Worm (Caenorhabditis elegans) whole organism, young adult: ENCODE measurements around the gene EEED8.3.

Experiments
- B0019.2 ChIP-seq: fragments of 200-800 bp; sonication (Bioruptor generic); conservative IDR thresholded peaks from 2 replicates; pipeline ENCODE4 v1.3.6; 2022; ENCODE audit warnings: missing genetic modification reagents, missing genetic modification characterization, missing compliant biosample characterization
- B0035.1 ChIP-seq: sonication (generic microtip); optimal IDR thresholded peaks from 2 replicates; lab custom pipeline; 2016; ENCODE audit warnings: missing genetic modification characterization, mild to moderate bottlenecking, missing compliant biosample characterization, missing genotype, missing genetic modification reagents
- B0336.3 ChIP-seq: fragments of 200-800 bp; sonication (Bioruptor generic); IDR thresholded peaks from 2 replicates; pipeline ENCODE4 v1.3.6; 2022; ENCODE audit warnings: missing genetic modification characterization, missing compliant biosample characterization
- C06A6.2 ChIP-seq: fragments of 200-800 bp; sonication (Bioruptor generic); conservative IDR thresholded peaks from 2 replicates; pipeline ENCODE4 v1.3.6; 2022; ENCODE audit warnings: missing genetic modification characterization, missing compliant biosample characterization
- C17E4.6 ChIP-seq: fragments of 200-800 bp; sonication (Bioruptor generic); IDR thresholded peaks from 2 replicates; pipeline ENCODE4 v1.3.6; 2022; ENCODE audit warnings: missing genetic modification reagents, missing genetic modification characterization, missing compliant biosample characterization
- D2030.7 ChIP-seq: fragments of 200-800 bp; sonication (Bioruptor generic); IDR thresholded peaks from 2 replicates; pipeline ENCODE4 v1.3.6; 2022; ENCODE audit warnings: missing genetic modification reagents, missing genetic modification characterization, missing compliant biosample characterization
- F10E7.11 ChIP-seq: sonication (generic microtip); optimal IDR thresholded peaks from 2 replicates; lab custom pipeline; 2017; ENCODE audit warnings: mild to moderate bottlenecking, missing genetic modification characterization, moderate library complexity, missing compliant biosample characterization
- F37B4.10 ChIP-seq: fragments of 200-800 bp; sonication (Bioruptor generic); IDR thresholded peaks from 2 replicates; pipeline ENCODE4 v1.3.6; 2022; ENCODE audit warnings: missing genetic modification characterization, missing compliant biosample characterization
- F39B2.1 ChIP-seq: fragments of 200-800 bp; sonication (Bioruptor generic); IDR thresholded peaks from 2 replicates; pipeline ENCODE4 v1.3.6; 2022; ENCODE audit warnings: missing genetic modification reagents, missing genetic modification characterization, missing compliant biosample characterization
- F52B5.7 ChIP-seq: sonication (generic microtip); optimal IDR thresholded peaks from 2 replicates; lab custom pipeline; 2016; ENCODE audit warnings: mild to moderate bottlenecking, missing genetic modification characterization, missing compliant biosample characterization
- F57C9.4 ChIP-seq: sonication (generic microtip); optimal IDR thresholded peaks from 2 replicates; lab custom pipeline; 2017; ENCODE audit warnings: mild to moderate bottlenecking, missing genetic modification characterization, missing compliant biosample characterization
- K12H6.12 ChIP-seq: fragments of 200-800 bp; sonication (Bioruptor generic); optimal IDR thresholded peaks from 2 replicates; lab custom pipeline; 2018; ENCODE audit warnings: mild to moderate bottlenecking, missing genetic modification characterization, missing compliant biosample characterization
- T07F8.4 ChIP-seq: sonication (generic microtip); optimal IDR thresholded peaks from 2 replicates; lab custom pipeline; 2016; ENCODE audit warnings: mild to moderate bottlenecking, missing genetic modification characterization, moderate library complexity, missing compliant biosample characterization
- ama-1 ChIP-seq, 3 experiments: fragments of 150-350 bp in 1 of 3; sonication (generic microtip) in 2 of 3; optimal IDR thresholded peaks; 2 replicates each; lab custom pipeline; 2014 to 2018; ENCODE audit warnings: missing biosample characterization in 2 of 3, missing genetic modification characterization in 2 of 3, missing genetic modification reagents in 2 of 3
- atf-7 ChIP-seq: sonication (generic microtip); optimal IDR thresholded peaks from 2 replicates; lab custom pipeline; 2017; ENCODE audit warnings: mild to moderate bottlenecking, missing genetic modification characterization, missing compliant biosample characterization
- attf-3 ChIP-seq: fragments of 200-800 bp; sonication (Bioruptor generic); conservative IDR thresholded peaks from 2 replicates; pipeline ENCODE4 v1.3.6; 2022; ENCODE audit warnings: missing genetic modification reagents, missing genetic modification characterization, missing compliant biosample characterization
- attf-6 ChIP-seq: fragments of 200-800 bp; sonication (Bioruptor generic); IDR thresholded peaks from 2 replicates; pipeline ENCODE4 v1.3.6; 2022; ENCODE audit warnings: missing genetic modification reagents, missing genetic modification characterization, missing compliant biosample characterization
- cebp-2 ChIP-seq: fragments of 200-800 bp; sonication (Bioruptor generic); IDR thresholded peaks from 2 replicates; pipeline ENCODE4 v1.3.6; 2022; ENCODE audit warnings: missing genetic modification characterization, missing compliant biosample characterization
- ceh-40 ChIP-seq: fragments of 200-800 bp; sonication (Bioruptor generic); IDR thresholded peaks from 2 replicates; pipeline ENCODE4 v1.3.6; 2022; ENCODE audit warnings: missing genetic modification characterization, missing compliant biosample characterization
- chd-7 ChIP-seq: sonication (generic microtip); optimal IDR thresholded peaks from 2 replicates; lab custom pipeline; 2016; ENCODE audit warnings: mild to moderate bottlenecking, missing genetic modification characterization, moderate library complexity, missing compliant biosample characterization
- egl-18 ChIP-seq: fragments of 200-800 bp; sonication (Bioruptor generic); IDR thresholded peaks from 2 replicates; pipeline ENCODE4 v1.3.6; 2022; ENCODE audit warnings: missing genetic modification reagents, missing genetic modification characterization, missing compliant biosample characterization
- ets-4 ChIP-seq: fragments of 200-800 bp; sonication (Bioruptor generic); optimal IDR thresholded peaks from 2 replicates; lab custom pipeline; 2018; ENCODE audit warnings: mild to moderate bottlenecking, missing genetic modification characterization, missing compliant biosample characterization
- fkh-3 ChIP-seq: sonication (generic microtip); optimal IDR thresholded peaks from 2 replicates; lab custom pipeline; 2016; ENCODE audit warnings: mild to moderate bottlenecking, missing genetic modification characterization, missing compliant biosample characterization
- him-1 ChIP-seq: sonication (generic microtip); optimal IDR thresholded peaks from 2 replicates; lab custom pipeline; 2016; ENCODE audit warnings: missing genotype, missing genetic modification reagents, missing genetic modification characterization, missing compliant biosample characterization
- hlh-12 ChIP-seq: sonication (generic microtip); optimal IDR thresholded peaks from 2 replicates; lab custom pipeline; 2016; ENCODE audit warnings: missing genetic modification characterization, missing compliant biosample characterization
- hlh-26 ChIP-seq: fragments of 200-800 bp; sonication (Bioruptor generic); conservative IDR thresholded peaks from 2 replicates; pipeline ENCODE4 v1.3.6; 2022; ENCODE audit warnings: missing genetic modification reagents, missing genetic modification characterization, missing compliant biosample characterization
- let-526 ChIP-seq: fragments of 200-800 bp; sonication (Bioruptor generic); IDR thresholded peaks from 2 replicates; pipeline ENCODE4 v1.3.6; 2022; ENCODE audit warnings: missing genetic modification reagents, missing genetic modification characterization, missing compliant biosample characterization
- let-607 ChIP-seq, 2 experiments: fragments of 200-800 bp in 1 of 2; sonication (Bioruptor generic) in 1 of 2; sonication (generic microtip) in 1 of 2; optimal IDR thresholded peaks; 2 replicates each; lab custom pipeline; 2016 to 2018; ENCODE audit warnings: mild to moderate bottlenecking in 2 of 2, missing compliant biosample characterization in 2 of 2, missing genetic modification characterization in 2 of 2, moderate library complexity in 2 of 2, missing genotype in 1 of 2
- lin-54 ChIP-seq: fragments of 200-800 bp; sonication (Bioruptor generic); optimal IDR thresholded peaks from 2 replicates; lab custom pipeline; 2018; ENCODE audit warnings: mild to moderate bottlenecking, missing genetic modification characterization, missing compliant biosample characterization
- lsl-1 ChIP-seq: fragments of 200-800 bp; sonication (Bioruptor generic); optimal IDR thresholded peaks from 2 replicates; lab custom pipeline; 2018; ENCODE audit warnings: mild to moderate bottlenecking, missing genetic modification characterization, moderate library complexity, missing compliant biosample characterization
- madf-3 ChIP-seq: fragments of 200-800 bp; sonication (Bioruptor generic); IDR thresholded peaks from 2 replicates; pipeline ENCODE4 v1.3.6; 2022; ENCODE audit warnings: missing genetic modification reagents, missing genetic modification characterization, missing compliant biosample characterization
- mcd-1 ChIP-seq: fragments of 200-800 bp; sonication (Bioruptor generic); IDR thresholded peaks from 2 replicates; pipeline ENCODE4 v1.3.6; 2022; ENCODE audit warnings: missing genetic modification reagents, missing genetic modification characterization, missing compliant biosample characterization
- mel-28 ChIP-seq: sonication (generic microtip); optimal IDR thresholded peaks from 2 replicates; lab custom pipeline; 2016; ENCODE audit warnings: borderline replicate concordance, mild to moderate bottlenecking, missing genetic modification characterization, missing compliant biosample characterization
- mxl-1 ChIP-seq: sonication (generic microtip); optimal IDR thresholded peaks from 2 replicates; lab custom pipeline; 2016; ENCODE audit warnings: missing genetic modification characterization, missing compliant biosample characterization
- nfyb-1 ChIP-seq: fragments of 200-800 bp; sonication (Bioruptor generic); IDR thresholded peaks from 2 replicates; pipeline ENCODE4 v1.3.6; 2022; ENCODE audit warnings: missing genetic modification reagents, missing genetic modification characterization, missing compliant biosample characterization
- nhr-179 ChIP-seq: sonication (generic microtip); optimal IDR thresholded peaks from 2 replicates; lab custom pipeline; 2016; ENCODE audit warnings: mild to moderate bottlenecking, missing genetic modification characterization, missing compliant biosample characterization
- nhr-27 ChIP-seq: fragments of 200-800 bp; sonication (Bioruptor generic); optimal IDR thresholded peaks from 2 replicates; lab custom pipeline; 2018; ENCODE audit warnings: mild to moderate bottlenecking, missing genetic modification characterization, moderate library complexity, missing compliant biosample characterization
- pha-4 ChIP-seq: fragments of 150-350 bp; sonication (generic microtip); optimal IDR thresholded peaks from 2 replicates; lab custom pipeline; 2014; ENCODE audit warnings: missing biosample characterization, missing genetic modification reagents, missing genetic modification characterization
- rec-8 ChIP-seq, 2 experiments: sonication (generic microtip); optimal IDR thresholded peaks; 2 replicates each; lab custom pipeline; 2016; ENCODE audit warnings: mild to moderate bottlenecking in 2 of 2, missing genetic modification characterization in 2 of 2, missing genetic modification reagents in 2 of 2, missing genotype in 2 of 2, missing biosample characterization in 1 of 2, missing compliant biosample characterization in 1 of 2, moderate library complexity in 1 of 2
- repo-1 ChIP-seq: sonication (generic microtip); optimal IDR thresholded peaks from 2 replicates; lab custom pipeline; 2017; ENCODE audit warnings: mild to moderate bottlenecking, missing genetic modification characterization, missing compliant biosample characterization
- sea-2 ChIP-seq: fragments of 200-800 bp; sonication (Bioruptor generic); IDR thresholded peaks from 2 replicates; pipeline ENCODE4 v1.3.6; 2022; ENCODE audit warnings: missing genetic modification characterization, missing compliant biosample characterization
- snpc-1.3 ChIP-seq: sonication (generic microtip); optimal IDR thresholded peaks from 2 replicates; lab custom pipeline; 2017; ENCODE audit warnings: missing genetic modification characterization, mild to moderate bottlenecking, missing compliant biosample characterization, antibody characterized with exemption, moderate library complexity, missing genotype, missing genetic modification reagents; ENCODE audit not compliant: insufficient read depth
- zfh-2 ChIP-seq: fragments of 200-800 bp; sonication (Bioruptor generic); conservative IDR thresholded peaks from 2 replicates; pipeline ENCODE4 v1.3.6; 2022; ENCODE audit warnings: missing genetic modification reagents, missing genetic modification characterization, missing compliant biosample characterization
- ztf-22 ChIP-seq: fragments of 200-800 bp; sonication (Bioruptor generic); optimal IDR thresholded peaks from 2 replicates; lab custom pipeline; 2018; ENCODE audit warnings: mild to moderate bottlenecking, missing genetic modification characterization, moderate library complexity, missing compliant biosample characterization
- ztf-28 ChIP-seq: fragments of 200-800 bp; sonication (Bioruptor generic); IDR thresholded peaks from 2 replicates; pipeline ENCODE4 v1.3.6; 2022; ENCODE audit warnings: missing genetic modification reagents, missing genetic modification characterization, missing compliant biosample characterization
- ztf-3 ChIP-seq: fragments of 200-800 bp; sonication (Bioruptor generic); optimal IDR thresholded peaks from 2 replicates; lab custom pipeline; 2018; ENCODE audit warnings: mild to moderate bottlenecking, missing genetic modification characterization, missing compliant biosample characterization

The EEED8.3 gene

ce11 chrII:5418929-5419328 lies 4.9 kb downstream of the EEED8.3 start, which contains the start of gene EEED8.15:
TSS of gene EEED8.15 (plus strand) at chrII:5419229.
- no peak for TF ChIP-seq hlh-26

ce11 chrII:5420947-5421614 lies 7.0 kb downstream of the EEED8.3 start, which contains the start of gene tofu-6:
TSS of gene tofu-6 (plus strand) at chrII:5421248.
- TF ChIP-seq K12H6.12 (tag; lab: Kevin White, UChicago) (no peak), nfyb-1 (no peak), C17E4.6 (GFP tag; lab: Robert Waterston, UW) (no peak), let-526 (GFP tag; lab: Robert Waterston, UW) (no peak), madf-3 (GFP tag; lab: Robert Waterston, UW) (no peak), repo-1 (tag; lab: Kevin White, UChicago) (no peak), hlh-12 (tag; lab: Kevin White, UChicago) (no peak), B0019.2 (GFP tag; lab: Robert Waterston, UW) (0 out of 2 replicates have a peak, but pooled peaks have one; percentile 59), snpc-1.3 (tag; lab: Kevin White, UChicago) (peak; percentile 36), mel-28 (tag; lab: Kevin White, UChicago) (no peak), F37B4.10 (no peak), ztf-22 (GFP tag; lab: Kevin White, UChicago) (no peak), rec-8 (tag; optimal IDR thresholded peaks at IDR 0.05; lab: Kevin White, UChicago) (no peak), let-607 (tag; optimal IDR thresholded peaks at IDR 0.05; lab: Kevin White, UChicago) (no peak), fkh-3 (tag; lab: Kevin White, UChicago) (no peak), him-1 (tag; lab: Kevin White, UChicago) (peak; percentile 69), cebp-2 (GFP tag; lab: Robert Waterston, UW) (no peak), F39B2.1 (GFP tag; lab: Robert Waterston, UW) (no peak), nhr-179 (no peak), ztf-28 (GFP tag; lab: Robert Waterston, UW) (no peak), sea-2 (GFP tag; lab: Robert Waterston, UW) (no peak), ama-1 (optimal IDR thresholded peaks at IDR 0.05; lab: Kevin White, UChicago) (no peak), ama-1 (GFP tag; optimal IDR thresholded peaks at IDR 0.05; lab: Kevin White, UChicago) (no peak), attf-6 (GFP tag; lab: Robert Waterston, UW) (no peak), F10E7.11 (tag; lab: Kevin White, UChicago) (no peak), B0336.3 (0 out of 2 replicates have a peak, but pooled peaks have one; percentile 25), mcd-1 (peak; percentile 87), chd-7 (tag; lab: Kevin White, UChicago) (no peak), T07F8.4 (no peak), ceh-40 (GFP tag; lab: Robert Waterston, UW) (no peak), F57C9.4 (tag; lab: Kevin White, UChicago) (no peak), lin-54 (GFP tag; lab: Kevin White, UChicago) (peak; percentile 55), attf-3 (0 out of 2 replicates have a peak, but pooled peaks have one; percentile 15), ztf-3 (no peak), B0035.1 (tag; lab: Kevin White, UChicago) (no peak), F52B5.7 (tag; lab: Kevin White, UChicago) (no peak), atf-7 (no peak), mxl-1 (tag; lab: Kevin White, UChicago) (no peak), nhr-27 (no peak), zfh-2 (GFP tag; lab: Robert Waterston, UW) (no peak), D2030.7 (peak; percentile 87), ets-4 (GFP tag; lab: Kevin White, UChicago) (no peak), pha-4 (tag; lab: Kevin White, UChicago) (no peak), lsl-1 (peak; percentile 96), egl-18 (GFP tag; lab: Robert Waterston, UW) (no peak), C06A6.2 (GFP tag; lab: Robert Waterston, UW) (no peak)
